Fruit fly (Drosophila melanogaster) whole organism, embryonic: Measurements from ENCODE around the gene Cln7.

ENCODE experiments used
- CG13123 ChIP-seq: fragments of 200-800 bp; sonication (Bioruptor generic); optimal IDR thresholded peaks from 2 replicates; lab custom pipeline; 2016; ENCODE audit warnings: missing biosample characterization, missing genetic modification characterization
- CG13296 ChIP-seq: fragments of 200-800 bp; sonication (Bioruptor generic); optimal IDR thresholded peaks from 3 replicates; lab custom pipeline; 2018; ENCODE audit warnings: missing biosample characterization, mild to moderate bottlenecking, missing genetic modification characterization
- CG4424 ChIP-seq: fragments of 200-800 bp; sonication (Bioruptor generic); optimal IDR thresholded peaks from 3 replicates; lab custom pipeline; 2016; ENCODE audit warnings: missing biosample characterization, missing genetic modification characterization
- Hr39 ChIP-seq: fragments of >200 bp; optimal IDR thresholded peaks from 2 replicates; lab custom pipeline; 2017
- dmrt11E ChIP-seq: fragments of 200-800 bp; sonication (Bioruptor generic); optimal IDR thresholded peaks from 3 replicates; lab custom pipeline; 2018; ENCODE audit warnings: missing biosample characterization, mild to moderate bottlenecking, missing genetic modification characterization, moderate library complexity
- toy ChIP-seq: fragments of 200-800 bp; sonication (Bioruptor generic); IDR thresholded peaks from 2 replicates; pipeline ENCODE4 v1.3.6; 2022; ENCODE audit warnings: missing biosample characterization, missing genetic modification characterization

dm6 chr3L:7334990-7335389 is 10.0 kb downstream of the Cln7 start, which contains the start of the genes wrm1 and wrm2:
- TF ChIP-seq Hr39 (lab: Kevin White, UChicago) (no peak), dmrt11E (tag; lab: Kevin White, UChicago) (no peak), CG4424 (GFP tag; lab: Kevin White, UChicago) (peak; percentile 14), toy (no peak), CG13296 (GFP tag; lab: Kevin White, UChicago) (no peak), CG13123 (GFP tag; lab: Kevin White, UChicago) (no peak)
